Fruit fly (Drosophila melanogaster): Measurements from ENCODE around the gene Hel89B.

The Hel89B gene

dm6 chr3R:15973488-15973975 lies 434 bp downstream of the Hel89B start (continued):
- TF ChIP-seq da (GFP tag; optimal IDR thresholded peaks at IDR 0.05) (peak; percentile 56), CG32772 (GFP tag; IDR thresholded peaks at IDR 0.05) (no peak), run (tag; optimal IDR thresholded peaks at IDR 0.05) (no peak), Chrac-16 (GFP tag; optimal IDR thresholded peaks at IDR 0.05) (no peak), Lim3 (GFP tag; IDR thresholded peaks at IDR 0.05) (no peak), Kr (GFP tag; optimal IDR thresholded peaks at IDR 0.05) (peak; percentile 19), CG11504 (tag; optimal IDR thresholded peaks at IDR 0.05) (peak; percentile 41), CG6689 (GFP tag; IDR thresholded peaks at IDR 0.05) (no peak), tio (GFP tag; optimal IDR thresholded peaks at IDR 0.05) (no peak), bab2 (GFP tag; optimal IDR thresholded peaks at IDR 0.05) (no peak), Hr78 (GFP tag; optimal IDR thresholded peaks at IDR 0.05) (no peak), BEAF-32 (GFP tag; optimal IDR thresholded peaks at IDR 0.05) (no peak), btn (GFP tag; optimal IDR thresholded peaks at IDR 0.05) (no peak), fd96Cb (tag; optimal IDR thresholded peaks at IDR 0.05) (no peak), emc (GFP tag; optimal IDR thresholded peaks at IDR 0.05) (no peak), toy (GFP tag; IDR thresholded peaks at IDR 0.05) (no peak), Dref (GFP tag; IDR thresholded peaks at IDR 0.05) (no peak), ftz-f1 (GFP tag; optimal IDR thresholded peaks at IDR 0.05) (no peak), CG33557 (GFP tag; optimal IDR thresholded peaks at IDR 0.05) (no peak), CG17186 (GFP tag; optimal IDR thresholded peaks at IDR 0.05) (no peak), lmd (GFP tag; IDR thresholded peaks at IDR 0.05) (no peak), CG17385 (GFP tag; optimal IDR thresholded peaks at IDR 0.05) (peak; percentile 84), Sry-δ (GFP tag; optimal IDR thresholded peaks at IDR 0.05) (no peak), CG34224 (GFP tag; IDR thresholded peaks at IDR 0.05; ENCODE audit: partially characterized antibody) (no peak), CG9817 (tag; optimal IDR thresholded peaks at IDR 0.05) (no peak), cg (GFP tag; optimal IDR thresholded peaks at IDR 0.05) (peak; percentile 86), Gug (GFP tag; IDR thresholded peaks at IDR 0.05) (no peak), Hr51 (GFP tag; optimal IDR thresholded peaks at IDR 0.05) (no peak), klu (GFP tag; IDR thresholded peaks at IDR 0.05) (no peak), org-1 (GFP tag; optimal IDR thresholded peaks at IDR 0.05) (no peak), D (optimal IDR thresholded peaks at IDR 0.05) (no peak), D (GFP tag; optimal IDR thresholded peaks at IDR 0.05) (no peak), ind (GFP tag; optimal IDR thresholded peaks at IDR 0.05) (no peak), CG11093 (GFP tag; IDR thresholded peaks at IDR 0.05) (no peak), abd-A (tag; optimal IDR thresholded peaks at IDR 0.05) (peak; percentile 94), Ets65A (GFP tag) (peak; percentile 45), otp (GFP tag; IDR thresholded peaks at IDR 0.05) (no peak), CG8765 (GFP tag; IDR thresholded peaks at IDR 0.05) (no peak), jigr1 (GFP tag; IDR thresholded peaks at IDR 0.05) (no peak), unc-4 (GFP tag; IDR thresholded peaks at IDR 0.05; ENCODE audit: partially characterized antibody) (no peak), slou (GFP tag; optimal IDR thresholded peaks at IDR 0.05) (no peak), CG12391 (tag; optimal IDR thresholded peaks at IDR 0.05) (no peak), sqz (GFP tag; optimal IDR thresholded peaks at IDR 0.05) (peak; percentile 10), sna (GFP tag; IDR thresholded peaks at IDR 0.05; ENCODE audit: partially characterized antibody) (no peak), aop (GFP tag; IDR thresholded peaks at IDR 0.05) (no peak), Doc3 (GFP tag; IDR thresholded peaks at IDR 0.05; ENCODE audit: partially characterized antibody) (no peak), Dip3 (GFP tag; optimal IDR thresholded peaks at IDR 0.05) (peak; percentile 69), so (GFP tag; IDR thresholded peaks at IDR 0.05) (no peak), Dbx (GFP tag; IDR thresholded peaks at IDR 0.05) (no peak), HHEX (GFP tag; optimal IDR thresholded peaks at IDR 0.05) (peak; percentile 0), Ravus (GFP tag; IDR thresholded peaks at IDR 0.05) (no peak), stwl (tag; optimal IDR thresholded peaks at IDR 0.05) (peak; percentile 47)
